Fruit fly (Drosophila melanogaster) whole organism, pupa: ENCODE measurements around the gene CG12535.

ENCODE experiments used
- CG10348 ChIP-seq: fragments of 200-800 bp; sonication (Bioruptor generic); IDR thresholded peaks from 2 replicates; pipeline ENCODE4 v1.3.6; 2022; ENCODE audit warnings: missing biosample characterization, missing genetic modification characterization
- CG13204 ChIP-seq: fragments of 200-800 bp; sonication (Bioruptor generic); optimal IDR thresholded peaks from 2 replicates; lab custom pipeline; 2018; ENCODE audit warnings: missing biosample characterization, mild to moderate bottlenecking, missing genetic modification characterization, moderate library complexity
- CG34367 ChIP-seq: fragments of 200-800 bp; sonication (Bioruptor generic); optimal IDR thresholded peaks from 2 replicates; lab custom pipeline; 2018; ENCODE audit warnings: missing biosample characterization, mild to moderate bottlenecking, missing genetic modification characterization
- CG8301 ChIP-seq: fragments of 200-800 bp; sonication (Bioruptor generic); optimal IDR thresholded peaks from 2 replicates; lab custom pipeline; 2018; ENCODE audit warnings: missing biosample characterization, mild to moderate bottlenecking, missing genetic modification characterization
- CG9948 ChIP-seq: fragments of 200-800 bp; sonication (Bioruptor generic); optimal IDR thresholded peaks from 2 replicates; lab custom pipeline; 2018; ENCODE audit warnings: missing biosample characterization, mild to moderate bottlenecking, missing genetic modification characterization, moderate library complexity
- D1 ChIP-seq: fragments of 200-800 bp; sonication (Bioruptor generic); optimal IDR thresholded peaks from 2 replicates; lab custom pipeline; 2018; ENCODE audit warnings: missing biosample characterization, mild to moderate bottlenecking, missing genetic modification characterization, moderate library complexity
- EcR ChIP-seq: fragments of 200-800 bp; sonication (Bioruptor generic); optimal IDR thresholded peaks from 3 replicates; lab custom pipeline; 2019; ENCODE audit warnings: missing biosample characterization, missing genetic modification characterization, mild to moderate bottlenecking, moderate library complexity, missing genetic modification reagents
- Snoo ChIP-seq: fragments of 200-800 bp; sonication (Bioruptor generic); optimal IDR thresholded peaks from 3 replicates; lab custom pipeline; 2017; ENCODE audit warnings: missing biosample characterization, mild to moderate bottlenecking, missing genetic modification characterization, inconsistent platforms
- gl ChIP-seq: fragments of 200-800 bp; sonication (Bioruptor generic); optimal IDR thresholded peaks from 2 replicates; lab custom pipeline; 2018; ENCODE audit warnings: missing biosample characterization, mild to moderate bottlenecking, missing genetic modification characterization

dm6 chrX:3454715-3455114 is 6.0 kb upstream of the CG12535 start:
- no peak for TF ChIP-seq CG10348 (GFP tag; lab: Robert Waterston, UW)
- TF ChIP-seq gl (tag; lab: Kevin White, UChicago) = no peak
- no peak for TF ChIP-seq D1
- no peak for TF ChIP-seq CG34367 (tag; lab: Kevin White, UChicago)
- TF ChIP-seq EcR (GFP tag; lab: Kevin White, UChicago) = no peak
- peak; percentile 71 for TF ChIP-seq CG8301 (tag; lab: Kevin White, UChicago)
- TF ChIP-seq CG9948 (tag; lab: Kevin White, UChicago) = no peak
- no peak for TF ChIP-seq Snoo (tag; lab: Kevin White, UChicago)
- TF ChIP-seq CG13204 (GFP tag; lab: Kevin White, UChicago) = no peak
